Worm (Caenorhabditis elegans) whole organism, young adult: ENCODE data around the gene enu-3.5.
A peak's percentile ranks its signal among the peaks of the same experiment; 100 is the strongest.

Experiments used
- B0035.1 ChIP-seq: sonication (generic microtip); optimal IDR thresholded peaks from 2 replicates; lab custom pipeline; 2016; ENCODE audit warnings: missing genetic modification characterization, mild to moderate bottlenecking, missing compliant biosample characterization, missing genotype, missing genetic modification reagents
- F49E8.2 ChIP-seq: sonication (generic microtip); optimal IDR thresholded peaks from 3 replicates; lab custom pipeline; 2017; ENCODE audit warnings: missing genetic modification characterization, mild to moderate bottlenecking, missing compliant biosample characterization, antibody characterized with exemption, moderate library complexity; ENCODE audit not compliant: insufficient read depth
- T26A5.8 ChIP-seq: sonication (generic microtip); optimal IDR thresholded peaks from 2 replicates; lab custom pipeline; 2016; ENCODE audit warnings: missing genetic modification characterization, missing compliant biosample characterization
- Y95B8A.8 ChIP-seq: fragments of 200-800 bp; sonication (Bioruptor generic); IDR thresholded peaks from 2 replicates; pipeline ENCODE4 v1.3.6; 2022; ENCODE audit warnings: missing genetic modification reagents, missing genetic modification characterization, missing compliant biosample characterization
- ZK185.1 ChIP-seq: sonication (generic microtip); optimal IDR thresholded peaks from 2 replicates; lab custom pipeline; 2016; ENCODE audit warnings: mild to moderate bottlenecking, missing genetic modification characterization, missing compliant biosample characterization; ENCODE audit not compliant: poor library complexity, severe bottlenecking
- ama-1 ChIP-seq, 3 experiments: fragments of 150-350 bp in 1 of 3; sonication (generic microtip) in 2 of 3; optimal IDR thresholded peaks; 2 replicates each; lab custom pipeline; 2014 to 2018; ENCODE audit warnings: missing biosample characterization in 2 of 3, missing genetic modification characterization in 2 of 3, missing genetic modification reagents in 2 of 3
- dox-1 ChIP-seq: fragments of 200-800 bp; sonication (Bioruptor generic); IDR thresholded peaks from 2 replicates; pipeline ENCODE4 v1.3.6; 2022; ENCODE audit warnings: missing genetic modification reagents, missing genetic modification characterization, missing compliant biosample characterization
- egrh-3 ChIP-seq: fragments of 200-800 bp; sonication (Bioruptor generic); IDR thresholded peaks from 2 replicates; pipeline ENCODE4 v1.3.6; 2022; ENCODE audit warnings: missing genetic modification reagents, missing genetic modification characterization, missing compliant biosample characterization
- fkh-3 ChIP-seq: sonication (generic microtip); optimal IDR thresholded peaks from 2 replicates; lab custom pipeline; 2016; ENCODE audit warnings: mild to moderate bottlenecking, missing genetic modification characterization, missing compliant biosample characterization
- hrde-1 ChIP-seq: sonication (generic microtip); optimal IDR thresholded peaks from 2 replicates; lab custom pipeline; 2016; ENCODE audit warnings: missing genetic modification characterization, mild to moderate bottlenecking, missing compliant biosample characterization, moderate library complexity, missing genotype, missing genetic modification reagents, borderline replicate concordance
- lin-35 ChIP-seq, 3 experiments: fragments of 150-350 bp in 2 of 3; sonication (generic microtip) in 1 of 3; optimal IDR thresholded peaks; 2 replicates each; lab custom pipeline; 2014 to 2018; ENCODE audit warnings: missing biosample characterization in 3 of 3, missing genetic modification characterization in 3 of 3, missing genetic modification reagents in 3 of 3
- lin-40 ChIP-seq: sonication (generic microtip); optimal IDR thresholded peaks from 2 replicates; lab custom pipeline; 2016; ENCODE audit warnings: missing genetic modification characterization, mild to moderate bottlenecking, missing compliant biosample characterization, missing genotype, missing genetic modification reagents
- mes-4 ChIP-seq: sonication (generic microtip); optimal IDR thresholded peaks from 2 replicates; lab custom pipeline; 2016; ENCODE audit warnings: missing genotype, missing genetic modification characterization, missing compliant biosample characterization
- rpc-1 ChIP-seq, 2 experiments: fragments of 150-350 bp in 1 of 2; sonication (generic microtip) in 1 of 2; optimal IDR thresholded peaks; 2 replicates each; lab custom pipeline; 2014 to 2018; ENCODE audit warnings: missing biosample characterization in 1 of 2, missing genetic modification characterization in 1 of 2, missing genetic modification reagents in 1 of 2, missing genotype in 1 of 2

ce11 chrIII:12842858-12843257, 35.1 kb upstream of the enu-3.5 start:
- TF ChIP-seq F49E8.2 (tag; lab: Kevin White, UChicago) (no peak), mes-4 (tag; lab: Kevin White, UChicago) (no peak), fkh-3 (tag; lab: Kevin White, UChicago) (no peak), hrde-1 (tag; lab: Kevin White, UChicago) (no peak), ZK185.1 (tag; lab: Kevin White, UChicago) (no peak), lin-35 (GFP tag; optimal IDR thresholded peaks at IDR 0.05; lab: Kevin White, UChicago) (no peak), B0035.1 (no peak), ama-1 (optimal IDR thresholded peaks at IDR 0.05; lab: Kevin White, UChicago) (no peak), ama-1 (GFP tag; optimal IDR thresholded peaks at IDR 0.05; lab: Kevin White, UChicago) (no peak), egrh-3 (GFP tag; lab: Robert Waterston, UW) (no peak), dox-1 (no peak), rpc-1 (optimal IDR thresholded peaks at IDR 0.05; lab: Kevin White, UChicago) (no peak), rpc-1 (tag; optimal IDR thresholded peaks at IDR 0.05; lab: Kevin White, UChicago) (no peak), Y95B8A.8 (GFP tag; lab: Robert Waterston, UW) (no peak), T26A5.8 (tag; lab: Kevin White, UChicago) (no peak), lin-40 (tag; lab: Kevin White, UChicago) (peak; percentile 72)
